Fruit fly (Drosophila melanogaster) whole organism, embryonic: ENCODE measurements around the gene lectin-24Db.
A peak's percentile ranks its signal among the peaks of the same experiment; 100 is the strongest.

Experiments
- Adf1 ChIP-seq: fragments of 200-800 bp; sonication (Bioruptor generic); IDR thresholded peaks from 2 replicates; pipeline ENCODE4 v1.3.6; 2022; ENCODE audit warnings: missing biosample characterization, missing genetic modification characterization
- Blimp-1 ChIP-seq: fragments of 200-800 bp; sonication (Bioruptor generic); optimal IDR thresholded peaks from 3 replicates; lab custom pipeline; 2018; ENCODE audit warnings: missing biosample characterization, missing genetic modification characterization, mild to moderate bottlenecking, moderate library complexity, missing genetic modification reagents
- C15 ChIP-seq: fragments of 200-800 bp; sonication (Bioruptor generic); IDR thresholded peaks from 3 replicates; pipeline ENCODE4 v1.3.6; 2022; ENCODE audit warnings: missing biosample characterization, missing genetic modification characterization
- CG10979 ChIP-seq: fragments of 200-800 bp; sonication (Bioruptor generic); optimal IDR thresholded peaks from 2 replicates; lab custom pipeline; 2018; ENCODE audit warnings: missing biosample characterization, mild to moderate bottlenecking, missing genetic modification characterization, moderate library complexity
- CG12071 ChIP-seq: fragments of 200-800 bp; sonication (Bioruptor generic); optimal IDR thresholded peaks from 3 replicates; lab custom pipeline; 2018; ENCODE audit warnings: missing biosample characterization, mild to moderate bottlenecking, missing genetic modification characterization
- CG12391 ChIP-seq: fragments of 200-800 bp; sonication (Bioruptor generic); optimal IDR thresholded peaks from 3 replicates; lab custom pipeline; 2018; ENCODE audit warnings: missing biosample characterization, mild to moderate bottlenecking, missing genetic modification characterization, moderate library complexity
- CG12744 ChIP-seq: fragments of 200-800 bp; sonication (Bioruptor generic); optimal IDR thresholded peaks from 2 replicates; lab custom pipeline; 2016; ENCODE audit warnings: missing biosample characterization, missing genetic modification characterization
- CG13624 ChIP-seq: fragments of 200-800 bp; sonication (Bioruptor generic); optimal IDR thresholded peaks from 2 replicates; lab custom pipeline; 2016; ENCODE audit warnings: missing biosample characterization, missing genetic modification characterization
- CG13775 ChIP-seq: fragments of 200-800 bp; sonication (Bioruptor generic); optimal IDR thresholded peaks from 3 replicates; lab custom pipeline; 2017; ENCODE audit warnings: missing biosample characterization, mild to moderate bottlenecking, missing genetic modification characterization
- CG14710 ChIP-seq: fragments of 200-800 bp; sonication (Bioruptor generic); optimal IDR thresholded peaks from 3 replicates; lab custom pipeline; 2019; ENCODE audit warnings: missing biosample characterization, mild to moderate bottlenecking, missing genetic modification characterization, moderate library complexity
- CG16779 ChIP-seq: fragments of 200-800 bp; sonication (Bioruptor generic); IDR thresholded peaks from 2 replicates; pipeline ENCODE4 v1.3.6; 2022; ENCODE audit warnings: missing biosample characterization, missing genetic modification characterization
- CG31224 ChIP-seq: fragments of 200-800 bp; sonication (Bioruptor generic); IDR thresholded peaks from 2 replicates; pipeline ENCODE4 v1.3.6; 2022; ENCODE audit warnings: missing biosample characterization, missing genetic modification characterization
- CG31388 ChIP-seq: fragments of 200-800 bp; sonication (Bioruptor generic); optimal IDR thresholded peaks from 2 replicates; lab custom pipeline; 2016; ENCODE audit warnings: missing biosample characterization, missing genetic modification characterization
- CG32772 ChIP-seq: fragments of 200-800 bp; sonication (Bioruptor generic); IDR thresholded peaks from 2 replicates; pipeline ENCODE4 v1.3.6; 2022; ENCODE audit warnings: missing biosample characterization, missing genetic modification characterization
- CG33213 ChIP-seq: fragments of 200-800 bp; sonication (Bioruptor generic); optimal IDR thresholded peaks from 3 replicates; lab custom pipeline; 2016; ENCODE audit warnings: missing biosample characterization, missing genetic modification characterization
- CG3407 ChIP-seq: fragments of 200-800 bp; sonication (Bioruptor generic); optimal IDR thresholded peaks from 2 replicates; lab custom pipeline; 2018; ENCODE audit warnings: missing biosample characterization, mild to moderate bottlenecking, missing genetic modification characterization
- CG3995 ChIP-seq: fragments of 200-800 bp; sonication (Bioruptor generic); optimal IDR thresholded peaks from 3 replicates; lab custom pipeline; 2016; ENCODE audit warnings: missing biosample characterization, missing genetic modification characterization
- CG8924 ChIP-seq: fragments of 200-800 bp; optimal IDR thresholded peaks from 3 replicates; lab custom pipeline; 2019; ENCODE audit warnings: missing biosample characterization, mild to moderate bottlenecking, missing genetic modification characterization, moderate library complexity
- CG9932 ChIP-seq: fragments of 200-800 bp; sonication (Bioruptor generic); IDR thresholded peaks from 2 replicates; pipeline ENCODE4 v1.3.6; 2022; ENCODE audit warnings: missing biosample characterization, missing genetic modification characterization
- Doc3 ChIP-seq: fragments of 200-800 bp; sonication (Bioruptor generic); IDR thresholded peaks from 3 replicates; pipeline ENCODE4 v1.3.6; 2022; ENCODE audit warnings: missing biosample characterization, missing genetic modification characterization; ENCODE audit not compliant: partially characterized antibody
- E2f2 ChIP-seq: fragments of 200-800 bp; sonication (Bioruptor generic); IDR thresholded peaks from 2 replicates; pipeline ENCODE4 v1.3.6; 2022; ENCODE audit warnings: missing biosample characterization, missing genetic modification characterization
- Gug ChIP-seq: fragments of 200-800 bp; sonication (Bioruptor generic); IDR thresholded peaks from 4 replicates; pipeline ENCODE4 v1.3.6; 2022; ENCODE audit warnings: missing biosample characterization, missing genetic modification characterization
- HLH54F ChIP-seq: fragments of 200-800 bp; sonication (Bioruptor generic); optimal IDR thresholded peaks from 3 replicates; lab custom pipeline; 2016; ENCODE audit warnings: missing biosample characterization, missing genetic modification characterization
- Hmr ChIP-seq: fragments of 200-800 bp; sonication (Bioruptor generic); optimal IDR thresholded peaks from 3 replicates; lab custom pipeline; 2017; ENCODE audit warnings: mild to moderate bottlenecking, missing biosample characterization, missing genetic modification reagents, missing genetic modification characterization
- Jarid2 ChIP-seq: fragments of 200-800 bp; sonication (Bioruptor generic); optimal IDR thresholded peaks from 3 replicates; lab custom pipeline; 2017; ENCODE audit warnings: mild to moderate bottlenecking, missing biosample characterization, missing genetic modification reagents, missing genetic modification characterization
- MTF-1 ChIP-seq: fragments of 200-800 bp; sonication (Bioruptor generic); optimal IDR thresholded peaks from 2 replicates; lab custom pipeline; 2018; ENCODE audit warnings: missing biosample characterization, mild to moderate bottlenecking, missing genetic modification characterization, borderline replicate concordance
- Opbp ChIP-seq: fragments of 200-800 bp; sonication (Bioruptor generic); IDR thresholded peaks from 3 replicates; pipeline ENCODE4 v1.3.6; 2022; ENCODE audit warnings: missing biosample characterization, missing genetic modification characterization; ENCODE audit not compliant: partially characterized antibody
- Rx ChIP-seq: fragments of 200-800 bp; sonication (Bioruptor generic); IDR thresholded peaks from 2 replicates; pipeline ENCODE4 v1.3.6; 2022; ENCODE audit warnings: missing biosample characterization, missing genetic modification characterization
- Sox102F ChIP-seq: fragments of 200-800 bp; sonication (Bioruptor generic); optimal IDR thresholded peaks from 2 replicates; lab custom pipeline; 2018; ENCODE audit warnings: missing biosample characterization, mild to moderate bottlenecking, missing genetic modification characterization, moderate library complexity
- Spps ChIP-seq: fragments of 200-800 bp; sonication (Bioruptor generic); optimal IDR thresholded peaks from 2 replicates; lab custom pipeline; 2018; ENCODE audit warnings: missing biosample characterization, mild to moderate bottlenecking, missing genetic modification characterization
- Xrp1 ChIP-seq: fragments of 200-800 bp; sonication (Bioruptor generic); IDR thresholded peaks from 2 replicates; pipeline ENCODE4 v1.3.6; 2022; ENCODE audit warnings: missing biosample characterization, missing genetic modification characterization
- ab ChIP-seq: fragments of 200-800 bp; sonication (Bioruptor generic); optimal IDR thresholded peaks from 2 replicates; lab custom pipeline; 2016; ENCODE audit warnings: missing biosample characterization, missing genetic modification characterization
- abd-A ChIP-seq: fragments of 200-800 bp; sonication (Bioruptor generic); optimal IDR thresholded peaks from 3 replicates; lab custom pipeline; 2019; ENCODE audit warnings: missing biosample characterization, mild to moderate bottlenecking, missing genetic modification characterization, moderate library complexity
- al ChIP-seq: fragments of 200-800 bp; sonication (Bioruptor generic); IDR thresholded peaks from 2 replicates; pipeline ENCODE4 v1.3.6; 2022; ENCODE audit warnings: missing biosample characterization, missing genetic modification characterization
- corto ChIP-seq: fragments of 200-800 bp; sonication (Bioruptor generic); optimal IDR thresholded peaks from 2 replicates; lab custom pipeline; 2016; ENCODE audit warnings: missing biosample characterization, mild to moderate bottlenecking, missing genetic modification characterization, moderate library complexity
- disco-r ChIP-seq: fragments of 200-800 bp; sonication (Bioruptor generic); optimal IDR thresholded peaks from 2 replicates; lab custom pipeline; 2016; ENCODE audit warnings: missing biosample characterization, missing genetic modification characterization
- dmrt11E ChIP-seq: fragments of 200-800 bp; sonication (Bioruptor generic); optimal IDR thresholded peaks from 3 replicates; lab custom pipeline; 2018; ENCODE audit warnings: missing biosample characterization, mild to moderate bottlenecking, missing genetic modification characterization, moderate library complexity
- dysf ChIP-seq: fragments of 200-800 bp; sonication (Bioruptor generic); IDR thresholded peaks from 3 replicates; pipeline ENCODE4 v1.3.6; 2022; ENCODE audit warnings: missing biosample characterization, missing genetic modification characterization
- fd64A ChIP-seq: fragments of 200-800 bp; sonication (Bioruptor generic); optimal IDR thresholded peaks from 3 replicates; lab custom pipeline; 2018; ENCODE audit warnings: missing biosample characterization, mild to moderate bottlenecking, missing genetic modification characterization
- ftz-f1 ChIP-seq: fragments of 200-800 bp; sonication (Bioruptor generic); optimal IDR thresholded peaks from 2 replicates; lab custom pipeline; 2016; ENCODE audit warnings: missing biosample characterization, missing genetic modification characterization
- gsb ChIP-seq: fragments of 200-800 bp; sonication (Bioruptor generic); IDR thresholded peaks from 2 replicates; pipeline ENCODE4 v1.3.6; 2022; ENCODE audit warnings: missing biosample characterization, missing genetic modification characterization
- hb ChIP-seq: fragments of 200-800 bp; sonication (Bioruptor generic); IDR thresholded peaks from 3 replicates; pipeline ENCODE4 v1.3.6; 2022; ENCODE audit warnings: missing biosample characterization, missing genetic modification characterization; ENCODE audit not compliant: partially characterized antibody
- lilli ChIP-seq: fragments of 200-800 bp; sonication (Bioruptor generic); optimal IDR thresholded peaks from 3 replicates; lab custom pipeline; 2016; ENCODE audit warnings: missing biosample characterization, missing genetic modification characterization
- lmd ChIP-seq: fragments of 200-800 bp; sonication (Bioruptor generic); IDR thresholded peaks from 2 replicates; pipeline ENCODE4 v1.3.6; 2022; ENCODE audit warnings: missing biosample characterization, missing genetic modification characterization
- odd ChIP-seq: fragments of 200-800 bp; sonication (Bioruptor generic); optimal IDR thresholded peaks from 2 replicates; lab custom pipeline; 2017; ENCODE audit warnings: missing biosample characterization, mild to moderate bottlenecking, missing genetic modification characterization
- pho ChIP-seq: fragments of 200-800 bp; sonication (Bioruptor generic); optimal IDR thresholded peaks from 2 replicates; lab custom pipeline; 2016; ENCODE audit warnings: missing biosample characterization, missing genetic modification characterization
- prd ChIP-seq, 3 experiments: fragments of >200 bp in 2 of 3; fragments of 200-800 bp in 1 of 3; sonication (Bioruptor generic) in 1 of 3; optimal IDR thresholded peaks in 2 of 3; IDR thresholded peaks in 1 of 3; 2 replicates in 2 of 3; 3 replicates in 1 of 3; pipeline versions ENCODE4 v1.3.6 to Lab custom; 2017 to 2022; ENCODE audit warnings: missing biosample characterization in 1 of 3, missing genetic modification characterization in 1 of 3
- salm ChIP-seq: fragments of 200-800 bp; sonication (Bioruptor generic); optimal IDR thresholded peaks from 2 replicates; lab custom pipeline; 2018; ENCODE audit warnings: missing biosample characterization, mild to moderate bottlenecking, missing genetic modification characterization
- sr ChIP-seq: fragments of 200-800 bp; sonication (Bioruptor generic); IDR thresholded peaks from 3 replicates; pipeline ENCODE4 v1.3.6; 2022; ENCODE audit warnings: missing biosample characterization, missing genetic modification characterization
- usp ChIP-seq: fragments of >200 bp; optimal IDR thresholded peaks from 2 replicates; lab custom pipeline; 2017; ENCODE audit warnings: missing biosample characterization, missing genetic modification characterization
- zfh2 ChIP-seq: fragments of 200-800 bp; sonication (Bioruptor generic); optimal IDR thresholded peaks from 2 replicates; lab custom pipeline; 2016; ENCODE audit warnings: missing biosample characterization, missing genetic modification characterization

lectin-24Db gene

dm6 chr2L:4218820-4219219, 30.9 kb downstream of the lectin-24Db start (continued):
- TF ChIP-seq al (GFP tag; lab: Robert Waterston, UW) = 0 out of 2 replicates have a peak, but pooled peaks have one; percentile 47
- TF ChIP-seq CG8924 (tag; lab: Kevin White, UChicago) = peak; percentile 38
- no peak for TF ChIP-seq MTF-1 (GFP tag; lab: Kevin White, UChicago)
- no peak for TF ChIP-seq CG12071
- TF ChIP-seq CG12391 (tag; lab: Kevin White, UChicago) = peak; percentile 42
- TF ChIP-seq lilli (GFP tag; lab: Kevin White, UChicago) = peak; percentile 27
- TF ChIP-seq CG3995 = no peak
- no peak for TF ChIP-seq CG3407 (GFP tag; lab: Kevin White, UChicago)
- TF ChIP-seq pho (GFP tag; lab: Kevin White, UChicago) = peak; percentile 1
- TF ChIP-seq C15 = no peak
- TF ChIP-seq CG31224 (GFP tag; lab: Robert Waterston, UW) = no peak
- no peak for TF ChIP-seq CG32772 (GFP tag; lab: Robert Waterston, UW)
- TF ChIP-seq zfh2 (GFP tag; lab: Kevin White, UChicago) = peak; percentile 10
- TF ChIP-seq ab (GFP tag; lab: Kevin White, UChicago) = peak; percentile 6
- TF ChIP-seq usp = no peak
- no peak for TF ChIP-seq Opbp (GFP tag; lab: Robert Waterston, UW)
- no peak for TF ChIP-seq abd-A (tag; lab: Kevin White, UChicago)
- TF ChIP-seq odd (GFP tag; lab: Kevin White, UChicago) = no peak
- TF ChIP-seq hb (GFP tag; lab: Robert Waterston, UW) = no peak
- TF ChIP-seq HLH54F = no peak
- no peak for TF ChIP-seq CG13624
- TF ChIP-seq E2f2 (GFP tag; lab: Robert Waterston, UW) = no peak
- TF ChIP-seq Spps (tag; lab: Kevin White, UChicago) = no peak
- TF ChIP-seq gsb (GFP tag; lab: Robert Waterston, UW) = no peak
- TF ChIP-seq prd (optimal IDR thresholded peaks at IDR 0.05; lab: Kevin White, UChicago) = no peak
- TF ChIP-seq prd (GFP tag; IDR thresholded peaks at IDR 0.05; lab: Robert Waterston, UW) = peak; percentile 33; the same call in 1 of the 3 replicates
- TF ChIP-seq Gug = no peak
- no peak for TF ChIP-seq Adf1 (GFP tag; lab: Robert Waterston, UW)
- TF ChIP-seq CG13775 = peak; percentile 18
- peak; percentile 34 for TF ChIP-seq dmrt11E (tag; lab: Kevin White, UChicago)
- TF ChIP-seq sr (GFP tag; lab: Robert Waterston, UW) = no peak
- peak; percentile 48 for TF ChIP-seq CG10979 (tag; lab: Kevin White, UChicago)
- TF ChIP-seq ftz-f1 (GFP tag; lab: Kevin White, UChicago) = no peak
- TF ChIP-seq Blimp-1 (GFP tag; lab: Kevin White, UChicago) = peak; percentile 31
- peak; percentile 16 for TF ChIP-seq Sox102F (GFP tag; lab: Kevin White, UChicago)
- TF ChIP-seq CG16779 (GFP tag; lab: Robert Waterston, UW) = no peak
- TF ChIP-seq CG9932 (GFP tag; lab: Robert Waterston, UW) = peak; percentile 41; the same call in 1 of the 2 replicates
- TF ChIP-seq corto (GFP tag; lab: Kevin White, UChicago) = no peak
- TF ChIP-seq CG31388 (GFP tag; lab: Kevin White, UChicago) = no peak
- no peak for TF ChIP-seq CG12744 (GFP tag; lab: Kevin White, UChicago)
- no peak for TF ChIP-seq Jarid2 (GFP tag; lab: Kevin White, UChicago)
- TF ChIP-seq Xrp1 = peak; percentile 17; the same call in 1 of the 2 replicates
- no peak for TF ChIP-seq salm (tag; lab: Kevin White, UChicago)
- TF ChIP-seq lmd (GFP tag; lab: Robert Waterston, UW) = peak; percentile 45
- TF ChIP-seq fd64A (GFP tag; lab: Kevin White, UChicago) = no peak
- TF ChIP-seq disco-r = no peak
- peak; percentile 5 for TF ChIP-seq Hmr (GFP tag; lab: Kevin White, UChicago)
- TF ChIP-seq Rx (GFP tag; lab: Robert Waterston, UW) = no peak
- peak; percentile 1 for TF ChIP-seq CG14710 (tag; lab: Kevin White, UChicago)
- TF ChIP-seq dysf (GFP tag; lab: Robert Waterston, UW) = peak; percentile 37; the same call in 1 of the 3 replicates
- no peak for TF ChIP-seq Doc3 (GFP tag; lab: Robert Waterston, UW)
- TF ChIP-seq CG33213 = no peak
